Worm (Caenorhabditis elegans): ENCODE results near the gene K03A11.5.

Gene K03A11.5

ce11 chrX:13082326-13082725 lies 19.0 kb downstream of the K03A11.5 start, which contains the start of gene str-10:
Gene str-10, plus strand, starts transcription at chrX:13082626.
- TF ChIP-seq efl-1 (optimal IDR thresholded peaks at IDR 0.05) (no peak), efl-1 (GFP tag; optimal IDR thresholded peaks at IDR 0.05 in 1 of 2) (peak in 1 of 2 experiments; percentile 5), rnt-1 (tag; optimal IDR thresholded peaks at IDR 0.05) (no peak), grh-1 (GFP tag; IDR thresholded peaks at IDR 0.05) (no peak), isw-1 (GFP tag; IDR thresholded peaks at IDR 0.05) (no peak), mdl-1 (tag; optimal IDR thresholded peaks at IDR 0.05) (no peak)

- TF ChIP-seq pqm-1 (tag; optimal IDR thresholded peaks at IDR 0.05) (no peak), fos-1 (tag; optimal IDR thresholded peaks at IDR 0.05) (no peak), efl-3 (GFP tag; optimal IDR thresholded peaks at IDR 0.05) (no peak), mep-1 (tag; optimal IDR thresholded peaks at IDR 0.05) (no peak), fkh-10 (GFP tag; optimal IDR thresholded peaks at IDR 0.05) (no peak), dsc-1 (tag; optimal IDR thresholded peaks at IDR 0.05) (no peak), lin-39 (tag; optimal IDR thresholded peaks at IDR 0.05) (no peak), snpc-4 (tag; optimal IDR thresholded peaks at IDR 0.05) (no peak), skn-1 (tag; optimal IDR thresholded peaks at IDR 0.05) (no peak), lin-15B (tag; optimal IDR thresholded peaks at IDR 0.05) (no peak)
Measured at ce11 chrX:13084273-13084672, 20.9 kb downstream of the K03A11.5 start, which contains the start of gene R03G8.1. Gene R03G8.1, plus strand, starts transcription at chrX:13084573.

ce11 chrX:13088539-13088938 lies 25.2 kb downstream of the K03A11.5 start:
- no peak for TF ChIP-seq nhr-84 (tag; optimal IDR thresholded peaks at IDR 0.05)
- TF ChIP-seq jun-1 (tag; optimal IDR thresholded peaks at IDR 0.05) = no peak
- no peak for TF ChIP-seq C04F5.9 (tag; optimal IDR thresholded peaks at IDR 0.05)
- no peak for TF ChIP-seq ceh-82 (tag; optimal IDR thresholded peaks at IDR 0.05)
- TF ChIP-seq tbx-2 (tag; optimal IDR thresholded peaks at IDR 0.05) = no peak
- TF ChIP-seq C34B4.2 (tag; optimal IDR thresholded peaks at IDR 0.05) = no peak
- no peak for TF ChIP-seq pag-3 (tag; optimal IDR thresholded peaks at IDR 0.05; ENCODE audit: borderline replicate concordance, insufficient read depth)
- no peak for TF ChIP-seq nhr-76 (tag; optimal IDR thresholded peaks at IDR 0.05)
- no peak for TF ChIP-seq unc-30 (tag; optimal IDR thresholded peaks at IDR 0.05)
- no peak for TF ChIP-seq lin-15B (tag; optimal IDR thresholded peaks at IDR 0.05)
- TF ChIP-seq swsn-7 (tag; optimal IDR thresholded peaks at IDR 0.05) = no peak
- TF ChIP-seq tlp-1 (tag; optimal IDR thresholded peaks at IDR 0.05) = no peak
- no peak for TF ChIP-seq fkh-10 (GFP tag; optimal IDR thresholded peaks at IDR 0.05)
- no peak for TF ChIP-seq sox-4 (tag; optimal IDR thresholded peaks at IDR 0.05)
- no peak for TF ChIP-seq mef-2 (tag; optimal IDR thresholded peaks at IDR 0.05)
- no peak for TF ChIP-seq Y116A8C.19 (tag; optimal IDR thresholded peaks at IDR 0.05; ENCODE audit: borderline replicate concordance)
- TF ChIP-seq lin-35 (GFP tag; optimal IDR thresholded peaks at IDR 0.05) = no peak
- TF ChIP-seq blmp-1 (tag; optimal IDR thresholded peaks at IDR 0.05) = no peak

- TF ChIP-seq dsc-1 (tag; optimal IDR thresholded peaks at IDR 0.05) (no peak), nhr-237 (tag; optimal IDR thresholded peaks at IDR 0.05) (no peak), lin-14 (GFP tag; optimal IDR thresholded peaks at IDR 0.05) (no peak), egl-13 (tag; optimal IDR thresholded peaks at IDR 0.05) (no peak), ceh-82 (tag; optimal IDR thresholded peaks at IDR 0.05) (no peak), C04F5.9 (tag; optimal IDR thresholded peaks at IDR 0.05) (no peak), alr-1 (tag; optimal IDR thresholded peaks at IDR 0.05; ENCODE audit: borderline replicate concordance) (no peak), ztf-11 (tag; optimal IDR thresholded peaks at IDR 0.05) (no peak), isw-1 (GFP tag; IDR thresholded peaks at IDR 0.05) (no peak), lir-3 (tag; optimal IDR thresholded peaks at IDR 0.05; ENCODE audit: poor library complexity) (no peak), mef-2 (tag; optimal IDR thresholded peaks at IDR 0.05) (no peak), mep-1 (tag; optimal IDR thresholded peaks at IDR 0.05) (no peak), snu-23 (GFP tag; optimal IDR thresholded peaks at IDR 0.05) (no peak)
Measured at ce11 chrX:13090665-13091064, 27.3 kb downstream of the K03A11.5 start, which contains the start of gene R03G8.3. Gene R03G8.3, plus strand, starts transcription at chrX:13090965.
